Fruit fly (Drosophila melanogaster): ENCODE data around the gene CG12402.

CG12402 gene

DNA sequence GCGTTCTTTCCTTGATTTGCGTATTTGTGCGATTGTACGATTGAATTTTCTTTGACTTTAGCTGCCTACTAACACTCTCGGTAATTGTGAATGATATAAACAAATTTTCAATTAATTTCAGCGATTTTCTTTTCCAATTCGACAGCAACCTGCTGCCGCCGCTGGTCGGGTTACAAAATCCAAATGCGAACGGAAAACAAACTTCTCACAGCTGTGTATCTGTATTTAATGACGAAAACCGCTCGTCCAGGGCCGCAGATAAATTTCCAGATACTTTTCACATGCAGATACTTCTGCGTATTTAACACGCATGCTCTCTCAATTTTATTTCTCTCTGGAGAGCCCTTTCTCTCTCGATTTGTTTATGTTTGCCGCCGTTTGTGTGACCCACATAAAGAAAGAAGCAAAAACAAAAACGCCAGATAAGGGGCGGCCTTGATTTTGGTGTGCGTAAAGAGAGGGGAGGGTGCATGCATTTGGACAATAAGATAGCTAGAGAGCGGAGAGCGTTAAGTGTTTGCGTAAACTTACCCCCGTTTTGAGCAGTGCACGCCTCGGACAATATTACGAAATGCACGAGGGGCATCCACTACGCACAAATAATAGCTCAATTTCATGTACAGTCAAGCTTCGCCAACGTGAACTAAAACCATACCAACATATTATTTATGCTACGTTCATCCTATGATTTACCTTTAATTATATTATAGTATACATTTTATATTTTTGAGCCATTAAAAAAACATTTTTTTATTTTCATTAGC lies at the start of gene CG12402 (continued):
- TF ChIP-seq Rx (GFP tag; IDR thresholded peaks at IDR 0.05), result peak; percentile 74
- peak; percentile 11 for TF ChIP-seq NK7.1 (GFP tag; optimal IDR thresholded peaks at IDR 0.05)
- TF ChIP-seq otp (GFP tag; IDR thresholded peaks at IDR 0.05), result peak; percentile 92
- TF ChIP-seq CG18764 (GFP tag; optimal IDR thresholded peaks at IDR 0.05), result peak; percentile 79
- TF ChIP-seq D19B (GFP tag; optimal IDR thresholded peaks at IDR 0.05), result peak; percentile 6
- peak; percentile 61 for TF ChIP-seq CG10959 (GFP tag; IDR thresholded peaks at IDR 0.05)
- TF ChIP-seq GATAe (GFP tag; conservative IDR thresholded peaks at IDR 0.05), result peak; percentile 74
- TF ChIP-seq CG9797 (GFP tag; optimal IDR thresholded peaks at IDR 0.05), result peak; percentile 11
- peak; percentile 69; the same call in 1 of the 2 replicates for TF ChIP-seq cas (GFP tag; IDR thresholded peaks at IDR 0.05)
- peak; percentile 67 for TF ChIP-seq CG4360 (GFP tag; IDR thresholded peaks at IDR 0.05)
- TF ChIP-seq CG4730 (GFP tag; IDR thresholded peaks at IDR 0.05), result peak; percentile 77
- peak; percentile 91 for TF ChIP-seq tin (GFP tag; optimal IDR thresholded peaks at IDR 0.05)
- TF ChIP-seq CG32532 (GFP tag; IDR thresholded peaks at IDR 0.05), result peak; percentile 80
- peak; percentile 84 for TF ChIP-seq Sox100B (GFP tag; optimal IDR thresholded peaks at IDR 0.05)
- TF ChIP-seq twi (tag; optimal IDR thresholded peaks at IDR 0.05), result peak; percentile 16
- no peak for TF ChIP-seq knrl (GFP tag; IDR thresholded peaks at IDR 0.05; ENCODE audit: partially characterized antibody)
- no peak for TF ChIP-seq slou (GFP tag; optimal IDR thresholded peaks at IDR 0.05)
- TF ChIP-seq Pdp1 (GFP tag; optimal IDR thresholded peaks at IDR 0.05), result peak; percentile 52 to 93
- TF ChIP-seq lbe (GFP tag; optimal IDR thresholded peaks at IDR 0.05), result no peak
- TF ChIP-seq CG2202 (tag; optimal IDR thresholded peaks at IDR 0.05), result peak; percentile 64
- peak; percentile 76 for TF ChIP-seq run (tag; optimal IDR thresholded peaks at IDR 0.05)
- peak; percentile 79 for TF ChIP-seq H15 (GFP tag; IDR thresholded peaks at IDR 0.05)
- TF ChIP-seq pita (GFP tag; optimal IDR thresholded peaks at IDR 0.05), result no peak
- TF ChIP-seq nmo (GFP tag; optimal IDR thresholded peaks at IDR 0.05), result peak; percentile 78
- peak; percentile 82 for TF ChIP-seq Blimp-1 (GFP tag; optimal IDR thresholded peaks at IDR 0.05)
- no peak for TF ChIP-seq bigmax (GFP tag; optimal IDR thresholded peaks at IDR 0.05)
- peak; percentile 87 for TF ChIP-seq E2f1 (GFP tag; IDR thresholded peaks at IDR 0.05)
- peak; percentile 69 for TF ChIP-seq sd (tag; optimal IDR thresholded peaks at IDR 0.05)
- peak; percentile 63 for TF ChIP-seq trem (tag; optimal IDR thresholded peaks at IDR 0.05)
- no peak for TF ChIP-seq CG3995 (GFP tag; optimal IDR thresholded peaks at IDR 0.05)
- TF ChIP-seq Vsx1 (GFP tag; optimal IDR thresholded peaks at IDR 0.05), result peak; percentile 75
- 0 out of 2 replicates have a peak, but pooled peaks have one; percentile 30 for TF ChIP-seq CG16779 (GFP tag; IDR thresholded peaks at IDR 0.05)
- peak; percentile 43 for TF ChIP-seq CHES-1-like (GFP tag; optimal IDR thresholded peaks at IDR 0.05)
- peak; percentile 36 for TF ChIP-seq Atf-2 (GFP tag; optimal IDR thresholded peaks at IDR 0.05)
- peak; percentile 77 for TF ChIP-seq CG10209 (GFP tag; optimal IDR thresholded peaks at IDR 0.05)
- TF ChIP-seq al (GFP tag; IDR thresholded peaks at IDR 0.05), result peak; percentile 25; the same call in 1 of the 2 replicates
- peak; percentile 58 for TF ChIP-seq gt (GFP tag; IDR thresholded peaks at IDR 0.05)
- TF ChIP-seq kah (GFP tag; optimal IDR thresholded peaks at IDR 0.05), result peak; percentile 81
- peak; percentile 92 for TF ChIP-seq seq (GFP tag; IDR thresholded peaks at IDR 0.05)
- peak; percentile 87 for TF ChIP-seq Fer1 (GFP tag; optimal IDR thresholded peaks at IDR 0.05)
- TF ChIP-seq scrt (GFP tag; optimal IDR thresholded peaks at IDR 0.05), result peak; percentile 64
- peak; percentile 89 for TF ChIP-seq B-H1 (GFP tag; IDR thresholded peaks at IDR 0.05)
- peak; percentile 71 for TF ChIP-seq Hsf (GFP tag; optimal IDR thresholded peaks at IDR 0.05)
- peak; percentile 87 for TF ChIP-seq CG2678 (tag; optimal IDR thresholded peaks at IDR 0.05)
- TF ChIP-seq CG1603 (tag; optimal IDR thresholded peaks at IDR 0.05), result peak; percentile 79
- peak; percentile 100 for TF ChIP-seq chinmo (GFP tag; IDR thresholded peaks at IDR 0.05; ENCODE audit: partially characterized antibody)
- TF ChIP-seq lov (optimal IDR thresholded peaks at IDR 0.05), result no peak
- TF ChIP-seq lov (GFP tag; IDR thresholded peaks at IDR 0.05), result peak; percentile 92; the same call in 2 of the 3 replicates
- TF ChIP-seq HmgD (GFP tag; optimal IDR thresholded peaks at IDR 0.05), result peak; percentile 45
